Fruit fly (Drosophila melanogaster) whole organism, embryonic: ENCODE results near the gene CG11674.

ENCODE experiments used
- Atf3 ChIP-seq: fragments of 200-800 bp; sonication (Bioruptor generic); optimal IDR thresholded peaks from 3 replicates; lab custom pipeline; 2016; ENCODE audit warnings: missing biosample characterization, missing genetic modification characterization
- Atf6 ChIP-seq: fragments of 200-800 bp; sonication (Bioruptor generic); IDR thresholded peaks from 2 replicates; pipeline ENCODE4 v1.3.6; 2022; ENCODE audit warnings: missing biosample characterization, missing genetic modification characterization
- C15 ChIP-seq: fragments of 200-800 bp; sonication (Bioruptor generic); IDR thresholded peaks from 3 replicates; pipeline ENCODE4 v1.3.6; 2022; ENCODE audit warnings: missing biosample characterization, missing genetic modification characterization
- CG10209 ChIP-seq: fragments of 200-800 bp; sonication (Bioruptor generic); optimal IDR thresholded peaks from 3 replicates; lab custom pipeline; 2017; ENCODE audit warnings: missing biosample characterization, mild to moderate bottlenecking, missing genetic modification characterization, missing genetic modification reagents
- CG1024 ChIP-seq: fragments of 200-800 bp; sonication (Bioruptor generic); IDR thresholded peaks from 2 replicates; pipeline ENCODE4 v1.3.6; 2022; ENCODE audit warnings: missing biosample characterization, missing genetic modification characterization
- CG10431 ChIP-seq: fragments of 200-800 bp; sonication (Bioruptor generic); optimal IDR thresholded peaks from 3 replicates; lab custom pipeline; 2018; ENCODE audit warnings: missing biosample characterization, mild to moderate bottlenecking, missing genetic modification characterization
- CG10565 ChIP-seq: fragments of 200-800 bp; sonication (Bioruptor generic); optimal IDR thresholded peaks from 3 replicates; lab custom pipeline; 2016; ENCODE audit warnings: missing biosample characterization, mild to moderate bottlenecking, missing genetic modification characterization
- CG10959 ChIP-seq: fragments of 200-800 bp; sonication (Bioruptor generic); IDR thresholded peaks from 2 replicates; pipeline ENCODE4 v1.3.6; 2022; ENCODE audit warnings: missing biosample characterization, missing genetic modification characterization
- CG11504 ChIP-seq: fragments of 200-800 bp; sonication (Bioruptor generic); optimal IDR thresholded peaks from 3 replicates; lab custom pipeline; 2019; ENCODE audit warnings: missing biosample characterization, mild to moderate bottlenecking, missing genetic modification characterization, moderate library complexity
- CG11695 ChIP-seq: fragments of 200-800 bp; sonication (Bioruptor generic); IDR thresholded peaks from 3 replicates; pipeline ENCODE4 v1.3.6; 2022; ENCODE audit warnings: missing biosample characterization, missing genetic modification characterization
- CG12155 ChIP-seq: fragments of 200-800 bp; sonication (Bioruptor generic); optimal IDR thresholded peaks from 3 replicates; lab custom pipeline; 2016; ENCODE audit warnings: missing biosample characterization, missing genetic modification characterization
- CG13296 ChIP-seq: fragments of 200-800 bp; sonication (Bioruptor generic); optimal IDR thresholded peaks from 3 replicates; lab custom pipeline; 2018; ENCODE audit warnings: missing biosample characterization, mild to moderate bottlenecking, missing genetic modification characterization
- CG13894 ChIP-seq: fragments of 200-800 bp; sonication (Bioruptor generic); optimal IDR thresholded peaks from 3 replicates; lab custom pipeline; 2018; ENCODE audit warnings: missing biosample characterization, mild to moderate bottlenecking, missing genetic modification characterization, moderate library complexity
- CG14050 ChIP-seq: fragments of 200-800 bp; sonication (Bioruptor generic); IDR thresholded peaks from 3 replicates; pipeline ENCODE4 v1.3.6; 2022; ENCODE audit warnings: missing biosample characterization, missing genetic modification characterization
- CG17568 ChIP-seq: fragments of 200-800 bp; sonication (Bioruptor generic); optimal IDR thresholded peaks from 2 replicates; lab custom pipeline; 2018; ENCODE audit warnings: missing biosample characterization, mild to moderate bottlenecking, missing genetic modification characterization, moderate library complexity
- CG2120 ChIP-seq: fragments of 200-800 bp; sonication (Bioruptor generic); optimal IDR thresholded peaks from 3 replicates; lab custom pipeline; 2016; ENCODE audit warnings: missing biosample characterization, missing genetic modification characterization
- CG30403 ChIP-seq: fragments of 200-800 bp; sonication (Bioruptor generic); optimal IDR thresholded peaks from 3 replicates; lab custom pipeline; 2016; ENCODE audit warnings: missing biosample characterization, missing genetic modification characterization
- CG32532 ChIP-seq: fragments of 200-800 bp; sonication (Bioruptor generic); IDR thresholded peaks from 2 replicates; pipeline ENCODE4 v1.3.6; 2022; ENCODE audit warnings: missing biosample characterization, missing genetic modification characterization
- CG42726 ChIP-seq: fragments of 200-800 bp; sonication (Bioruptor generic); IDR thresholded peaks from 2 replicates; pipeline ENCODE4 v1.3.6; 2022; ENCODE audit warnings: missing biosample characterization, missing genetic modification characterization; ENCODE audit not compliant: partially characterized antibody
- CG6854 ChIP-seq: fragments of 200-800 bp; sonication (Bioruptor generic); optimal IDR thresholded peaks from 3 replicates; lab custom pipeline; 2017; ENCODE audit warnings: missing biosample characterization, mild to moderate bottlenecking, missing genetic modification characterization
- CG9215 ChIP-seq: fragments of 200-800 bp; sonication (Bioruptor generic); IDR thresholded peaks from 2 replicates; pipeline ENCODE4 v1.3.6; 2022; ENCODE audit warnings: missing biosample characterization, missing genetic modification characterization
- CG9932 ChIP-seq: fragments of 200-800 bp; sonication (Bioruptor generic); IDR thresholded peaks from 2 replicates; pipeline ENCODE4 v1.3.6; 2022; ENCODE audit warnings: missing biosample characterization, missing genetic modification characterization
- Fer1 ChIP-seq: fragments of 200-800 bp; sonication (Bioruptor generic); optimal IDR thresholded peaks from 2 replicates; lab custom pipeline; 2017; ENCODE audit warnings: missing biosample characterization, mild to moderate bottlenecking, missing genetic modification characterization
- GATAe ChIP-seq: fragments of 200-800 bp; sonication (Bioruptor generic); conservative IDR thresholded peaks from 2 replicates; pipeline ENCODE4 v1.3.6; 2022; ENCODE audit warnings: missing biosample characterization, missing genetic modification characterization
- MESR4 ChIP-seq: fragments of 200-800 bp; sonication (Bioruptor generic); optimal IDR thresholded peaks from 2 replicates; lab custom pipeline; 2018; ENCODE audit warnings: missing biosample characterization, mild to moderate bottlenecking, missing genetic modification characterization, moderate library complexity
- NFAT ChIP-seq: fragments of 200-800 bp; sonication (Bioruptor generic); IDR thresholded peaks from 2 replicates; pipeline ENCODE4 v1.3.6; 2022; ENCODE audit warnings: missing biosample characterization, missing genetic modification characterization
- Nf-YB ChIP-seq: fragments of 200-800 bp; sonication (Bioruptor generic); optimal IDR thresholded peaks from 3 replicates; lab custom pipeline; 2019; ENCODE audit warnings: missing biosample characterization, mild to moderate bottlenecking, missing genetic modification characterization, moderate library complexity
- Oaz ChIP-seq: fragments of 200-800 bp; sonication (Bioruptor generic); IDR thresholded peaks from 2 replicates; pipeline ENCODE4 v1.3.6; 2022; ENCODE audit warnings: missing biosample characterization, missing genetic modification characterization
- Vsx1 ChIP-seq: fragments of 200-800 bp; sonication (Bioruptor generic); optimal IDR thresholded peaks from 2 replicates; lab custom pipeline; 2017; ENCODE audit warnings: missing biosample characterization, mild to moderate bottlenecking, missing genetic modification characterization, missing genetic modification reagents
- Xrp1 ChIP-seq: fragments of 200-800 bp; sonication (Bioruptor generic); IDR thresholded peaks from 2 replicates; pipeline ENCODE4 v1.3.6; 2022; ENCODE audit warnings: missing biosample characterization, missing genetic modification characterization
- YL-1 ChIP-seq: fragments of 200-800 bp; sonication (Bioruptor generic); optimal IDR thresholded peaks from 3 replicates; lab custom pipeline; 2017; ENCODE audit warnings: missing biosample characterization, mild to moderate bottlenecking, missing genetic modification characterization
- ase ChIP-seq: fragments of 200-800 bp; sonication (Bioruptor generic); IDR thresholded peaks from 3 replicates; pipeline ENCODE4 v1.3.6; 2022; ENCODE audit warnings: missing biosample characterization, missing genetic modification characterization
- bbx ChIP-seq: fragments of 200-800 bp; sonication (Bioruptor generic); IDR thresholded peaks from 2 replicates; pipeline ENCODE4 v1.3.6; 2022; ENCODE audit warnings: missing biosample characterization, missing genetic modification characterization; ENCODE audit not compliant: partially characterized antibody
- chinmo ChIP-seq: fragments of 200-800 bp; sonication (Bioruptor generic); IDR thresholded peaks from 4 replicates; pipeline ENCODE4 v1.3.6; 2022; ENCODE audit warnings: missing biosample characterization, missing genetic modification characterization; ENCODE audit not compliant: partially characterized antibody
- chm ChIP-seq: fragments of 200-800 bp; sonication (Bioruptor generic); IDR thresholded peaks from 2 replicates; pipeline ENCODE4 v1.3.6; 2022; ENCODE audit warnings: missing biosample characterization, missing genetic modification characterization
- cwo ChIP-seq: fragments of 200-800 bp; sonication (Bioruptor generic); optimal IDR thresholded peaks from 3 replicates; lab custom pipeline; 2017; ENCODE audit warnings: missing biosample characterization, missing genetic modification characterization, mild to moderate bottlenecking, moderate library complexity, missing genetic modification reagents
- ems ChIP-seq: fragments of 200-800 bp; sonication (Bioruptor generic); optimal IDR thresholded peaks from 3 replicates; lab custom pipeline; 2016; ENCODE audit warnings: missing biosample characterization, missing genetic modification characterization
- fd96Cb ChIP-seq: fragments of 200-800 bp; sonication (Bioruptor generic); optimal IDR thresholded peaks from 2 replicates; lab custom pipeline; 2018; ENCODE audit warnings: missing biosample characterization, mild to moderate bottlenecking, missing genetic modification characterization, moderate library complexity
- ftz-f1 ChIP-seq: fragments of 200-800 bp; sonication (Bioruptor generic); optimal IDR thresholded peaks from 2 replicates; lab custom pipeline; 2016; ENCODE audit warnings: missing biosample characterization, missing genetic modification characterization
- grau ChIP-seq: fragments of 200-800 bp; optimal IDR thresholded peaks from 3 replicates; lab custom pipeline; 2019; ENCODE audit warnings: missing biosample characterization, mild to moderate bottlenecking, missing genetic modification characterization, moderate library complexity
- gro ChIP-seq: fragments of 200-800 bp; sonication (Bioruptor generic); optimal IDR thresholded peaks from 2 replicates; lab custom pipeline; 2016; ENCODE audit warnings: missing biosample characterization, missing genetic modification characterization
- gsb-n ChIP-seq: fragments of 200-800 bp; sonication (Bioruptor generic); optimal IDR thresholded peaks from 3 replicates; lab custom pipeline; 2018; ENCODE audit warnings: missing biosample characterization, mild to moderate bottlenecking, missing genetic modification characterization
- maf-S ChIP-seq: fragments of 200-800 bp; sonication (Bioruptor generic); optimal IDR thresholded peaks from 2 replicates; lab custom pipeline; 2016; ENCODE audit warnings: missing biosample characterization, missing genetic modification characterization
- prd ChIP-seq, 3 experiments: fragments of >200 bp in 2 of 3; fragments of 200-800 bp in 1 of 3; sonication (Bioruptor generic) in 1 of 3; optimal IDR thresholded peaks in 2 of 3; IDR thresholded peaks in 1 of 3; 2 replicates in 2 of 3; 3 replicates in 1 of 3; pipeline versions ENCODE4 v1.3.6 to Lab custom; 2017 to 2022; ENCODE audit warnings: missing biosample characterization in 1 of 3, missing genetic modification characterization in 1 of 3
- schlank ChIP-seq: fragments of 200-800 bp; sonication (Bioruptor generic); optimal IDR thresholded peaks from 2 replicates; lab custom pipeline; 2018; ENCODE audit warnings: missing biosample characterization, mild to moderate bottlenecking, missing genetic modification characterization
- shn ChIP-seq: fragments of 200-800 bp; sonication (Bioruptor generic); optimal IDR thresholded peaks from 3 replicates; lab custom pipeline; 2016; ENCODE audit warnings: missing biosample characterization, missing genetic modification characterization
- slbo ChIP-seq: fragments of 200-800 bp; sonication (Bioruptor generic); IDR thresholded peaks from 2 replicates; pipeline ENCODE4 v1.3.6; 2022; ENCODE audit warnings: missing biosample characterization, missing genetic modification characterization
- tll ChIP-seq, 2 experiments: fragments of 200-800 bp in 1 of 2; fragments of >200 bp in 1 of 2; sonication (Bioruptor generic) in 1 of 2; optimal IDR thresholded peaks; 2 replicates each; lab custom pipeline; 2017 to 2019; ENCODE audit warnings: missing biosample characterization in 2 of 2, missing genetic modification characterization in 2 of 2, mild to moderate bottlenecking in 1 of 2, moderate library complexity in 1 of 2
- ttk ChIP-seq: fragments of 200-800 bp; sonication (Bioruptor generic); IDR thresholded peaks from 2 replicates; pipeline ENCODE4 v2.1.2; 2022; ENCODE audit warnings: missing biosample characterization, missing genetic modification characterization
- tx ChIP-seq: fragments of 200-800 bp; sonication (Bioruptor generic); optimal IDR thresholded peaks from 2 replicates; lab custom pipeline; 2016; ENCODE audit warnings: missing biosample characterization, missing genetic modification characterization

CG11674 gene

DNA sequence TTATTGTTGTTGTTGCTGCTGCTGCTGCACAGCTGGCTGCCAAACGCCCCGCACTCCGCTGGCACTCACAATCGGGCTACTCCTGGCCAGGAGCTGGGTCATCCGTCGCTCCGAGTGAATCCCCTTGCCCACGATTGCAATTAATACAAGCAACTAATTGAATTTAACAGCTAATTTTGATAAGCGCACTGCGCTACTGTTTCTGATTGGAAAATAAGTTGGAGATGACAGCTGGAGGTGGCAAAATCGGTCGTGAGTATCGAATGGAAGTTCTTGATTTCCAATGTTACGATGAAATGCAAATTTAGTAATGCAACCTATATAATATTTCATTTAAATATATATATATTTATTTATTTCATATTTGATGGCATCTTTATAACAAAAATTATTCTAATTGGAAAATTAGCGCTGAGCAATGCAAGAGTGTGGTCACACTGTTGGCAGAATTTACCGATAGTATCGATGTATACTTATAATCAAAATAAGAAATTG is 8.2 kb upstream of the CG11674 start, which contains the start of gene CG42271:
TSS of gene CG42271 (minus strand) at position 224 of the 495 bp plus-strand sequence.
- no peak for TF ChIP-seq YL-1 (GFP tag; lab: Kevin White, UChicago)
- TF ChIP-seq prd (optimal IDR thresholded peaks at IDR 0.05; lab: Kevin White, UChicago): no peak
- TF ChIP-seq prd (GFP tag; IDR thresholded peaks at IDR 0.05; lab: Robert Waterston, UW): peak; percentile 65; the same call in 2 of the 3 replicates
- TF ChIP-seq Xrp1 (GFP tag; lab: Robert Waterston, UW): peak; percentile 46; the same call in 1 of the 2 replicates
- TF ChIP-seq C15 (GFP tag; lab: Robert Waterston, UW): no peak
- TF ChIP-seq fd96Cb (tag; lab: Kevin White, UChicago): peak; percentile 16
- TF ChIP-seq CG30403 (GFP tag; lab: Kevin White, UChicago): peak; percentile 43
- TF ChIP-seq CG11504 (tag; lab: Kevin White, UChicago): no peak
- peak; percentile 91 for TF ChIP-seq MESR4 (GFP tag; lab: Kevin White, UChicago)
- no peak for TF ChIP-seq CG11695 (GFP tag; lab: Robert Waterston, UW)
- peak; percentile 13 for TF ChIP-seq Nf-YB (GFP tag; lab: Kevin White, UChicago)
- TF ChIP-seq Oaz (GFP tag; lab: Robert Waterston, UW): no peak
- no peak for TF ChIP-seq gsb-n (tag; lab: Kevin White, UChicago)
- no peak for TF ChIP-seq ttk (GFP tag; lab: Robert Waterston, UW)
- peak; percentile 36 for TF ChIP-seq Vsx1 (GFP tag; lab: Kevin White, UChicago)
- TF ChIP-seq shn (GFP tag; lab: Kevin White, UChicago): no peak
- no peak for TF ChIP-seq Atf3 (GFP tag; lab: Kevin White, UChicago)
- no peak for TF ChIP-seq CG6854
- no peak for TF ChIP-seq CG10431
- TF ChIP-seq CG10209: no peak
- TF ChIP-seq tll (GFP tag; optimal IDR thresholded peaks at IDR 0.05; lab: Kevin White, UChicago): no peak
- TF ChIP-seq slbo (GFP tag; lab: Robert Waterston, UW): peak; percentile 52
- no peak for TF ChIP-seq CG10959 (GFP tag; lab: Robert Waterston, UW)
- no peak for TF ChIP-seq maf-S (GFP tag; lab: Kevin White, UChicago)
- TF ChIP-seq CG2120 (GFP tag; lab: Kevin White, UChicago): peak; percentile 5
- TF ChIP-seq Atf6 (GFP tag; lab: Robert Waterston, UW): no peak
- no peak for TF ChIP-seq CG13296 (GFP tag; lab: Kevin White, UChicago)
- no peak for TF ChIP-seq ems (GFP tag; lab: Kevin White, UChicago)
- no peak for TF ChIP-seq NFAT (GFP tag; lab: Robert Waterston, UW)
- peak; percentile 29; the same call in 1 of the 2 replicates for TF ChIP-seq CG32532
- TF ChIP-seq chinmo (GFP tag; lab: Robert Waterston, UW): 0 out of 4 replicates have a peak, but pooled peaks have one; percentile 48
- no peak for TF ChIP-seq CG1024
- TF ChIP-seq CG9215 (GFP tag; lab: Robert Waterston, UW): 0 out of 2 replicates have a peak, but pooled peaks have one; percentile 24
- TF ChIP-seq ase (GFP tag; lab: Robert Waterston, UW): no peak
- peak; percentile 40; the same call in 1 of the 2 replicates for TF ChIP-seq CG42726 (GFP tag; lab: Robert Waterston, UW)
- no peak for TF ChIP-seq schlank (tag; lab: Kevin White, UChicago)
- TF ChIP-seq ftz-f1 (GFP tag; lab: Kevin White, UChicago): peak; percentile 15
- TF ChIP-seq CG12155: no peak
- no peak for TF ChIP-seq GATAe
- peak; percentile 46 for TF ChIP-seq Fer1 (GFP tag; lab: Kevin White, UChicago)
- no peak for TF ChIP-seq gro (GFP tag; lab: Kevin White, UChicago)
- no peak for TF ChIP-seq CG13894 (tag; lab: Kevin White, UChicago)
- peak; percentile 59 for TF ChIP-seq CG9932 (GFP tag; lab: Robert Waterston, UW)
- TF ChIP-seq grau (tag; lab: Kevin White, UChicago): peak; percentile 63
- TF ChIP-seq cwo (GFP tag; lab: Kevin White, UChicago): no peak
- TF ChIP-seq chm: no peak
- TF ChIP-seq tx: no peak
- TF ChIP-seq CG17568 (GFP tag; lab: Kevin White, UChicago): no peak
- TF ChIP-seq CG14050 (GFP tag; lab: Robert Waterston, UW): no peak
- peak; percentile 87 for TF ChIP-seq bbx (GFP tag; lab: Robert Waterston, UW)
- TF ChIP-seq CG10565 (GFP tag; lab: Kevin White, UChicago): no peak
